Fruit fly (Drosophila melanogaster) whole organism, embryonic: ENCODE results near the gene Kaz-m1.

ENCODE experiments used
- Antp ChIP-seq: fragments of 200-800 bp; sonication (Bioruptor generic); optimal IDR thresholded peaks from 3 replicates; lab custom pipeline; 2016; ENCODE audit warnings: missing biosample characterization, missing genetic modification characterization
- Awh ChIP-seq: fragments of 200-800 bp; sonication (Bioruptor generic); IDR thresholded peaks from 2 replicates; pipeline ENCODE4, ENCODE4 v1.3.6; 2022; ENCODE audit warnings: missing biosample characterization, missing genetic modification characterization
- B-H1 ChIP-seq: fragments of 200-800 bp; sonication (Bioruptor generic); IDR thresholded peaks from 3 replicates; pipeline ENCODE4 v1.3.6; 2022; ENCODE audit warnings: missing biosample characterization, missing genetic modification characterization
- B-H2 ChIP-seq: fragments of 200-800 bp; sonication (Bioruptor generic); optimal IDR thresholded peaks from 2 replicates; lab custom pipeline; 2018; ENCODE audit warnings: missing biosample characterization, mild to moderate bottlenecking, missing genetic modification characterization
- CG10147 ChIP-seq: fragments of 200-800 bp; sonication (Bioruptor generic); optimal IDR thresholded peaks from 2 replicates; lab custom pipeline; 2019; ENCODE audit warnings: missing biosample characterization, mild to moderate bottlenecking, missing genetic modification characterization, moderate library complexity
- CG10979 ChIP-seq: fragments of 200-800 bp; sonication (Bioruptor generic); optimal IDR thresholded peaks from 2 replicates; lab custom pipeline; 2018; ENCODE audit warnings: missing biosample characterization, mild to moderate bottlenecking, missing genetic modification characterization, moderate library complexity
- CG11696 ChIP-seq: fragments of 200-800 bp; sonication (Bioruptor generic); IDR thresholded peaks from 2 replicates; pipeline ENCODE4 v1.3.6; 2022; ENCODE audit warnings: missing biosample characterization, missing genetic modification characterization
- CG12071 ChIP-seq: fragments of 200-800 bp; sonication (Bioruptor generic); optimal IDR thresholded peaks from 3 replicates; lab custom pipeline; 2018; ENCODE audit warnings: missing biosample characterization, mild to moderate bottlenecking, missing genetic modification characterization
- CG12769 ChIP-seq: fragments of 200-800 bp; sonication (Bioruptor generic); optimal IDR thresholded peaks from 2 replicates; lab custom pipeline; 2019; ENCODE audit warnings: missing biosample characterization, mild to moderate bottlenecking, missing genetic modification characterization, moderate library complexity
- CG17568 ChIP-seq: fragments of 200-800 bp; sonication (Bioruptor generic); optimal IDR thresholded peaks from 2 replicates; lab custom pipeline; 2018; ENCODE audit warnings: missing biosample characterization, mild to moderate bottlenecking, missing genetic modification characterization, moderate library complexity
- CG3065 ChIP-seq: fragments of 200-800 bp; sonication (Bioruptor generic); optimal IDR thresholded peaks from 2 replicates; lab custom pipeline; 2016; ENCODE audit warnings: missing biosample characterization, missing genetic modification characterization
- CG3995 ChIP-seq: fragments of 200-800 bp; sonication (Bioruptor generic); optimal IDR thresholded peaks from 3 replicates; lab custom pipeline; 2016; ENCODE audit warnings: missing biosample characterization, missing genetic modification characterization
- CG4360 ChIP-seq: fragments of 200-800 bp; sonication (Bioruptor generic); IDR thresholded peaks from 2 replicates; pipeline ENCODE4 v1.3.6; 2022; ENCODE audit warnings: missing biosample characterization, missing genetic modification characterization
- CG6813 ChIP-seq: fragments of 200-800 bp; sonication (Bioruptor generic); optimal IDR thresholded peaks from 2 replicates; lab custom pipeline; 2017; ENCODE audit warnings: missing biosample characterization, missing genetic modification characterization, mild to moderate bottlenecking, moderate library complexity, missing genetic modification reagents
- CG7987 ChIP-seq: fragments of 200-800 bp; sonication (Bioruptor generic); optimal IDR thresholded peaks from 2 replicates; lab custom pipeline; 2018; ENCODE audit warnings: missing biosample characterization, mild to moderate bottlenecking, missing genetic modification characterization, moderate library complexity
- CG8359 ChIP-seq: fragments of 200-800 bp; sonication (Bioruptor generic); optimal IDR thresholded peaks from 2 replicates; lab custom pipeline; 2017; ENCODE audit warnings: missing biosample characterization, mild to moderate bottlenecking, missing genetic modification characterization, borderline replicate concordance
- CG8478 ChIP-seq: fragments of >200 bp; optimal IDR thresholded peaks from 2 replicates; lab custom pipeline; 2018
- D ChIP-seq, 2 experiments: fragments of 200-800 bp in 1 of 2; fragments of >200 bp in 1 of 2; sonication (Bioruptor generic) in 1 of 2; optimal IDR thresholded peaks; 2 replicates in 1 of 2; 3 replicates in 1 of 2; lab custom pipeline; 2017; ENCODE audit warnings: mild to moderate bottlenecking in 1 of 2, missing biosample characterization in 1 of 2, missing genetic modification characterization in 1 of 2, missing genetic modification reagents in 1 of 2
- Deaf1 ChIP-seq: fragments of 200-800 bp; optimal IDR thresholded peaks from 3 replicates; lab custom pipeline; 2019; ENCODE audit warnings: missing biosample characterization, mild to moderate bottlenecking, missing genetic modification characterization, moderate library complexity
- Doc3 ChIP-seq: fragments of 200-800 bp; sonication (Bioruptor generic); IDR thresholded peaks from 3 replicates; pipeline ENCODE4 v1.3.6; 2022; ENCODE audit warnings: missing biosample characterization, missing genetic modification characterization; ENCODE audit not compliant: partially characterized antibody
- E2f1 ChIP-seq: fragments of 200-800 bp; sonication (Bioruptor generic); IDR thresholded peaks from 2 replicates; pipeline ENCODE4 v1.3.6; 2022; ENCODE audit warnings: missing biosample characterization, missing genetic modification characterization
- Gsc ChIP-seq: fragments of 200-800 bp; sonication (Bioruptor generic); IDR thresholded peaks from 2 replicates; pipeline ENCODE4 v1.3.6; 2022; ENCODE audit warnings: missing biosample characterization, missing genetic modification characterization
- Hr3 ChIP-seq: fragments of 200-800 bp; sonication (Bioruptor generic); optimal IDR thresholded peaks from 3 replicates; lab custom pipeline; 2016; ENCODE audit warnings: missing biosample characterization, missing genetic modification characterization
- Hr51 ChIP-seq, 2 experiments: fragments of 200-800 bp; sonication (Bioruptor generic); optimal IDR thresholded peaks; 2 replicates in 1 of 2; 3 replicates in 1 of 2; lab custom pipeline; 2016 to 2018; ENCODE audit warnings: missing biosample characterization in 2 of 2, missing genetic modification characterization in 2 of 2, mild to moderate bottlenecking in 1 of 2, moderate library complexity in 1 of 2
- Lim3 ChIP-seq: fragments of 200-800 bp; sonication (Bioruptor generic); IDR thresholded peaks from 2 replicates; pipeline ENCODE4 v1.3.6; 2022; ENCODE audit warnings: missing biosample characterization, missing genetic modification characterization
- MTF-1 ChIP-seq: fragments of 200-800 bp; sonication (Bioruptor generic); optimal IDR thresholded peaks from 2 replicates; lab custom pipeline; 2018; ENCODE audit warnings: missing biosample characterization, mild to moderate bottlenecking, missing genetic modification characterization, borderline replicate concordance
- NK7.1 ChIP-seq: fragments of 200-800 bp; sonication (Bioruptor generic); optimal IDR thresholded peaks from 3 replicates; lab custom pipeline; 2016; ENCODE audit warnings: missing biosample characterization, missing genetic modification characterization
- Nf-YC ChIP-seq: fragments of 200-800 bp; optimal IDR thresholded peaks from 3 replicates; lab custom pipeline; 2019; ENCODE audit warnings: missing biosample characterization, mild to moderate bottlenecking, missing genetic modification characterization, moderate library complexity
- Oli ChIP-seq: fragments of 200-800 bp; sonication (Bioruptor generic); optimal IDR thresholded peaks from 2 replicates; lab custom pipeline; 2018; ENCODE audit warnings: missing biosample characterization, mild to moderate bottlenecking, missing genetic modification characterization, moderate library complexity
- Vsx1 ChIP-seq: fragments of 200-800 bp; sonication (Bioruptor generic); optimal IDR thresholded peaks from 2 replicates; lab custom pipeline; 2017; ENCODE audit warnings: missing biosample characterization, mild to moderate bottlenecking, missing genetic modification characterization, missing genetic modification reagents
- Xbp1 ChIP-seq: fragments of 200-800 bp; sonication (Bioruptor generic); optimal IDR thresholded peaks from 3 replicates; lab custom pipeline; 2016; ENCODE audit warnings: missing biosample characterization, mild to moderate bottlenecking, missing genetic modification characterization
- amos ChIP-seq: fragments of 200-800 bp; sonication (Bioruptor generic); IDR thresholded peaks from 2 replicates; pipeline ENCODE4 v1.3.6; 2022; ENCODE audit warnings: missing biosample characterization, missing genetic modification characterization; ENCODE audit not compliant: partially characterized antibody
- aop ChIP-seq: fragments of 200-800 bp; sonication (Bioruptor generic); IDR thresholded peaks from 2 replicates; pipeline ENCODE4 v1.3.6; 2022; ENCODE audit warnings: missing biosample characterization, missing genetic modification characterization
- bab2 ChIP-seq: fragments of 200-800 bp; sonication (Bioruptor generic); optimal IDR thresholded peaks from 2 replicates; lab custom pipeline; 2016; ENCODE audit warnings: missing biosample characterization, missing genetic modification characterization
- cg ChIP-seq: fragments of 200-800 bp; sonication (Bioruptor generic); optimal IDR thresholded peaks from 3 replicates; lab custom pipeline; 2019; ENCODE audit warnings: missing biosample characterization, mild to moderate bottlenecking, missing genetic modification characterization, moderate library complexity
- chm ChIP-seq: fragments of 200-800 bp; sonication (Bioruptor generic); IDR thresholded peaks from 2 replicates; pipeline ENCODE4 v1.3.6; 2022; ENCODE audit warnings: missing biosample characterization, missing genetic modification characterization
- crp ChIP-seq, 2 experiments: fragments of 200-800 bp; sonication (Bioruptor generic); optimal IDR thresholded peaks; 2 replicates in 1 of 2; 3 replicates in 1 of 2; lab custom pipeline; 2017; ENCODE audit warnings: missing biosample characterization in 2 of 2, missing genetic modification characterization in 2 of 2, mild to moderate bottlenecking in 1 of 2, moderate library complexity in 1 of 2
- exex ChIP-seq: fragments of 200-800 bp; sonication (Bioruptor generic); optimal IDR thresholded peaks from 4 replicates; lab custom pipeline; 2018; ENCODE audit warnings: missing biosample characterization, mild to moderate bottlenecking, missing genetic modification characterization, moderate library complexity
- fru ChIP-seq: fragments of >200 bp; optimal IDR thresholded peaks from 2 replicates; lab custom pipeline; 2017
- gce ChIP-seq: fragments of 200-800 bp; sonication (Bioruptor generic); IDR thresholded peaks from 3 replicates; pipeline ENCODE4 v1.3.6; 2022; ENCODE audit warnings: missing biosample characterization, missing genetic modification characterization
- gcm2 ChIP-seq: fragments of 200-800 bp; sonication (Bioruptor generic); optimal IDR thresholded peaks from 2 replicates; lab custom pipeline; 2016; ENCODE audit warnings: missing biosample characterization, missing genetic modification characterization
- ham ChIP-seq: fragments of 200-800 bp; sonication (Bioruptor generic); IDR thresholded peaks from 2 replicates; pipeline ENCODE4 v1.3.6; 2022; ENCODE audit warnings: missing biosample characterization, missing genetic modification characterization
- ind ChIP-seq: fragments of 200-800 bp; sonication (Bioruptor generic); optimal IDR thresholded peaks from 3 replicates; lab custom pipeline; 2016; ENCODE audit warnings: missing biosample characterization, missing genetic modification characterization
- ken ChIP-seq: fragments of 200-800 bp; sonication (Bioruptor generic); IDR thresholded peaks from 3 replicates; pipeline ENCODE4 v1.3.6; 2022; ENCODE audit warnings: missing biosample characterization, missing genetic modification characterization
- nom ChIP-seq: fragments of 200-800 bp; sonication (Bioruptor generic); optimal IDR thresholded peaks from 2 replicates; lab custom pipeline; 2017; ENCODE audit warnings: missing biosample characterization, missing genetic modification characterization, mild to moderate bottlenecking, moderate library complexity, missing genetic modification reagents
- odd ChIP-seq: fragments of 200-800 bp; sonication (Bioruptor generic); optimal IDR thresholded peaks from 2 replicates; lab custom pipeline; 2017; ENCODE audit warnings: missing biosample characterization, mild to moderate bottlenecking, missing genetic modification characterization
- peb ChIP-seq: fragments of 200-800 bp; sonication (Bioruptor generic); IDR thresholded peaks from 2 replicates; pipeline ENCODE4 v1.3.6; 2022; ENCODE audit warnings: missing biosample characterization, missing genetic modification characterization
- scrt ChIP-seq: fragments of 200-800 bp; sonication (Bioruptor generic); optimal IDR thresholded peaks from 2 replicates; lab custom pipeline; 2018; ENCODE audit warnings: missing biosample characterization, mild to moderate bottlenecking, missing genetic modification characterization, moderate library complexity
- tio ChIP-seq: fragments of 200-800 bp; sonication (Bioruptor generic); optimal IDR thresholded peaks from 2 replicates; lab custom pipeline; 2017; ENCODE audit warnings: missing biosample characterization, missing genetic modification characterization, inconsistent platforms
- wdn ChIP-seq: fragments of 200-800 bp; sonication (Bioruptor generic); IDR thresholded peaks from 2 replicates; pipeline ENCODE4 v1.3.6; 2022; ENCODE audit warnings: missing biosample characterization, missing genetic modification characterization

Gene Kaz-m1

DNA sequence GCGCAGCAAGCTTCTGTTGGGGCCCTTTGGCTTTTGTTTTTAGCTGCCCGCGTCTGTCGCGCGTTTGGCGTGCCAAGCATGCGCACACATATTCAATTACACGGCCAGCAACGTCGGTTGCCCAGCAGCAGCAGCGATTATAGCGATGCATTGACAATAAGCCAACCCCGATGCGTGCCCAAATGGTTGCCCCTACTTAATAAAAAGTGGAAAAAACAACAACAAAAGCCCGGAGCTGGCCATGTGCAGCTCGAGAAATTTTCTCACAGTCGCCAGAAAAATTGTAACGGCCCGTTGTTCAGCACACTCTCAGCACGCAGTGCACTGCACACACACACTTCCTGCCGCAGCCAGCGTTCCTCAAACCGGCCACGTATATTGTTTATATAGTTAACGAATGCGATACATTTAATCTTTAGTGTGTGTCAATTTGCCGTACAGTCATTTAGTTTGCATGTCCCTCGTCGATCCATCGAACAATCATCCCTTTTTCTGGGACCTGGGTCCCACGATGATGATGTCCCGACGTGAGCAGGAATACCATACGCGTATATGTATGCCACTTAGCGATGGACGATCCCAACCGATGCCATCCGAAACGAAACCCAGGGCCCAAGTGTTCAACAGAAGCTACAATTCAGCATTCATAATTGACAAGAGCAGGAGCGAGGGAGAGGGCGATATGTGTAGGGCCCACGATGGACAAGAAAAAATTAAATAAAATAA, 20.3 kb downstream of the Kaz-m1 start (continued):
- TF ChIP-seq CG8359 (GFP tag; lab: Kevin White, UChicago) (no peak), CG4360 (GFP tag; lab: Robert Waterston, UW) (peak; percentile 91), B-H1 (GFP tag; lab: Robert Waterston, UW) (no peak), fru (lab: Kevin White, UChicago) (no peak), Doc3 (no peak), CG3995 (GFP tag; lab: Kevin White, UChicago) (no peak), E2f1 (GFP tag; lab: Robert Waterston, UW) (no peak), Hr51 (GFP tag; optimal IDR thresholded peaks at IDR 0.05; lab: Kevin White, UChicago) (no peak), Xbp1 (GFP tag; lab: Kevin White, UChicago) (no peak), cg (peak; percentile 51), ind (no peak), exex (tag; lab: Kevin White, UChicago) (no peak), crp (GFP tag; optimal IDR thresholded peaks at IDR 0.05; lab: Kevin White, UChicago) (no peak), Antp (GFP tag; lab: Kevin White, UChicago) (no peak), B-H2 (GFP tag; lab: Kevin White, UChicago) (no peak), bab2 (GFP tag; lab: Kevin White, UChicago) (no peak), scrt (GFP tag; lab: Kevin White, UChicago) (no peak), ken (no peak), tio (GFP tag; lab: Kevin White, UChicago) (no peak), amos (no peak), Gsc (no peak), Awh (GFP tag; lab: Robert Waterston, UW) (no peak), nom (GFP tag; lab: Kevin White, UChicago) (no peak), CG8478 (no peak), odd (GFP tag; lab: Kevin White, UChicago) (peak; percentile 61), peb (GFP tag; lab: Robert Waterston, UW) (no peak), NK7.1 (GFP tag; lab: Kevin White, UChicago) (no peak), CG10979 (tag; lab: Kevin White, UChicago) (no peak), CG7987 (no peak), D (optimal IDR thresholded peaks at IDR 0.05; lab: Kevin White, UChicago) (peak; percentile 66), D (GFP tag; optimal IDR thresholded peaks at IDR 0.05; lab: Kevin White, UChicago) (no peak), CG12071 (no peak), gce (GFP tag; lab: Robert Waterston, UW) (no peak), Lim3 (GFP tag; lab: Robert Waterston, UW) (no peak), CG6813 (GFP tag; lab: Kevin White, UChicago) (no peak), chm (no peak), gcm2 (GFP tag; lab: Kevin White, UChicago) (no peak), Oli (no peak), CG11696 (GFP tag; lab: Robert Waterston, UW) (no peak), Vsx1 (GFP tag; lab: Kevin White, UChicago) (no peak), MTF-1 (no peak), wdn (GFP tag; lab: Robert Waterston, UW) (no peak), CG3065 (no peak), Deaf1 (tag; lab: Kevin White, UChicago) (peak; percentile 38), CG12769 (tag; lab: Kevin White, UChicago) (no peak), CG17568 (GFP tag; lab: Kevin White, UChicago) (no peak), CG10147 (GFP tag; lab: Kevin White, UChicago) (no peak), Nf-YC (tag; lab: Kevin White, UChicago) (no peak), aop (GFP tag; lab: Robert Waterston, UW) (no peak), ham (no peak), Hr3 (GFP tag; lab: Kevin White, UChicago) (no peak)
